Worm (Caenorhabditis elegans): Measurements from ENCODE around the gene ntl-3.

- TF ChIP-seq F23B12.7 (tag; optimal IDR thresholded peaks at IDR 0.05; ENCODE audit: insufficient read depth) (no peak), athp-1 (tag; optimal IDR thresholded peaks at IDR 0.05) (no peak), ztf-25 (GFP tag; IDR thresholded peaks at IDR 0.05) (no peak), snpc-3.4 (tag; optimal IDR thresholded peaks at IDR 0.05) (no peak), ama-1 (optimal IDR thresholded peaks at IDR 0.05) (no peak), ama-1 (GFP tag; optimal IDR thresholded peaks at IDR 0.05) (no peak)
Observed at ce11 chrIII:11816523-11817003, 29.7 kb downstream of the ntl-3 start, which contains the start of gene C18D11.1.

Data from whole organism, young adult.